Worm (Caenorhabditis elegans) whole organism, L4 larva: ENCODE results near the gene T20D3.6.
A peak's percentile ranks its signal among the peaks of the same experiment; 100 is the strongest.

Experiments used
- T20F7.1 ChIP-seq: fragments of 200-800 bp; sonication (Bioruptor generic); optimal IDR thresholded peaks from 2 replicates; lab custom pipeline; 2018; ENCODE audit warnings: mild to moderate bottlenecking, missing genetic modification characterization, missing compliant biosample characterization
- ZK337.2 ChIP-seq: fragments of 200-800 bp; sonication (Bioruptor generic); IDR thresholded peaks from 2 replicates; pipeline ENCODE4 v1.3.6; 2022; ENCODE audit warnings: missing genetic modification reagents, missing genetic modification characterization, missing compliant biosample characterization
- aha-1 ChIP-seq: fragments of 150-350 bp; peaks from one replicate; lab custom pipeline; 2014; ENCODE audit warnings: missing biosample characterization, missing genetic modification characterization
- ceh-28 ChIP-seq: fragments of 150-350 bp; optimal IDR thresholded peaks from 2 replicates; lab custom pipeline; 2014; ENCODE audit warnings: missing biosample characterization, missing genetic modification reagents, missing genetic modification characterization
- hlh-11 ChIP-seq: fragments of 200-800 bp; sonication (Bioruptor generic); optimal IDR thresholded peaks from 2 replicates; lab custom pipeline; 2018; ENCODE audit warnings: mild to moderate bottlenecking, missing genetic modification characterization, missing compliant biosample characterization
- nhr-11 ChIP-seq: fragments of 150-350 bp; optimal IDR thresholded peaks from 2 replicates; lab custom pipeline; 2014; ENCODE audit warnings: missing biosample characterization, missing genetic modification characterization
- nhr-111 ChIP-seq: fragments of 200-800 bp; sonication (Bioruptor generic); optimal IDR thresholded peaks from 2 replicates; lab custom pipeline; 2018; ENCODE audit warnings: mild to moderate bottlenecking, missing genetic modification characterization, missing compliant biosample characterization
- nhr-76 ChIP-seq: fragments of 150-350 bp; optimal IDR thresholded peaks from 2 replicates; lab custom pipeline; 2014; ENCODE audit warnings: missing biosample characterization, missing genetic modification characterization
- set-16 ChIP-seq: fragments of 200-800 bp; sonication (Bioruptor generic); IDR thresholded peaks from 2 replicates; pipeline ENCODE4 v1.3.6; 2022; ENCODE audit warnings: missing genetic modification reagents, missing genetic modification characterization, missing compliant biosample characterization

ce11 chrIV:9322489-9322888 is 16.6 kb downstream of the T20D3.6 start:
- TF ChIP-seq nhr-76 (tag; lab: Kevin White, UChicago), result no peak
- no peak for TF ChIP-seq set-16 (GFP tag; lab: Robert Waterston, UW)
- no peak for TF ChIP-seq nhr-11
- peak; percentile 37 for TF ChIP-seq T20F7.1 (GFP tag; lab: Kevin White, UChicago)
- TF ChIP-seq ceh-28 (tag; lab: Kevin White, UChicago), result no peak
- no peak for TF ChIP-seq nhr-111 (GFP tag; lab: Kevin White, UChicago)
- TF ChIP-seq ZK337.2 (GFP tag; lab: Robert Waterston, UW), result no peak
- no peak for TF ChIP-seq aha-1 (tag; lab: Kevin White, UChicago)
- no peak for TF ChIP-seq hlh-11 (tag; lab: Kevin White, UChicago)
